Worm (Caenorhabditis elegans): ENCODE results near the gene ZK721.4.

- TF ChIP-seq elt-1 (tag; optimal IDR thresholded peaks at IDR 0.05) (peak; percentile 57), unc-62 (GFP tag; optimal IDR thresholded peaks at IDR 0.05) (no peak), tbx-2 (tag; optimal IDR thresholded peaks at IDR 0.05) (peak; percentile 64), fkh-2 (tag; optimal IDR thresholded peaks at IDR 0.05) (no peak)
Measured at ce11 chrX:8810908-8811307, 32.2 kb downstream of the ZK721.4 start, which contains the start of gene R04E5.9.
